Worm (Caenorhabditis elegans) whole organism, L2 larva: ENCODE results near the gene Y32F6B.9.

Experiments used
- ama-1 ChIP-seq: fragments of 150-350 bp; optimal IDR thresholded peaks from 2 replicates; lab custom pipeline; 2018; ENCODE audit warnings: inconsistent platforms
- egl-27 ChIP-seq: sonication (generic microtip); optimal IDR thresholded peaks from 3 replicates; lab custom pipeline; 2017; ENCODE audit warnings: missing biosample characterization, missing genetic modification reagents, missing genetic modification characterization
- elt-3 ChIP-seq: sonication (generic microtip); optimal IDR thresholded peaks from 2 replicates; lab custom pipeline; 2017; ENCODE audit warnings: missing biosample characterization, missing genetic modification characterization
- fos-1 ChIP-seq: fragments of 150-350 bp; optimal IDR thresholded peaks from 2 replicates; lab custom pipeline; 2014; ENCODE audit warnings: missing biosample characterization, missing genetic modification characterization
- mab-5 ChIP-seq: fragments of 150-350 bp; optimal IDR thresholded peaks from 2 replicates; lab custom pipeline; 2014; ENCODE audit warnings: missing biosample characterization, missing genetic modification characterization
- nhr-10 ChIP-seq: sonication (generic microtip); optimal IDR thresholded peaks from 2 replicates; lab custom pipeline; 2017; ENCODE audit warnings: missing biosample characterization, missing genetic modification characterization
- snpc-4 ChIP-seq: fragments of 150-350 bp; optimal IDR thresholded peaks from 2 replicates; lab custom pipeline; 2014; ENCODE audit warnings: missing biosample characterization, missing genetic modification characterization
- unc-62 ChIP-seq: fragments of 150-350 bp; optimal IDR thresholded peaks from 2 replicates; lab custom pipeline; 2014; ENCODE audit warnings: missing biosample characterization, missing genetic modification reagents, missing genetic modification characterization
- ztf-4 ChIP-seq: fragments of 150-350 bp; optimal IDR thresholded peaks from 2 replicates; lab custom pipeline; 2014; ENCODE audit warnings: missing biosample characterization, missing genetic modification characterization

DNA sequence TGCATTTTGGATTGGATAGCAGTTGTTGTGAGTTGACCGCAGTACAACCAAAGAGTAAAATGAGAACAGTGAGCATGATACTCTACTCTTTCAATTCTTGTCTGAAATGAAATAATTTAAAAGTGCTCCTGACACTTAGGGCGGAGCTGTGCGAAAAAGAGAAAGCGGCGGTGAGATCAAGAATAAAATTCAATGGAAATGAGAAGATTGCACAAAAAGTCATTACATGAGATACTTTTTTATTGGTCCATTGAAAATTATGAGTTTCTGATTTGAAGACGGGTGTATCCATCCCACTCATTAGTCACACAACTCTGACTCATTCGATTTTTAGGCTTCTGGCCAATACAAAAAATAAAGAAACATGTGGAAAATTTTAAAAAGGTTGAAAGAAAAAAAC is 21.3 kb upstream of the Y32F6B.9 start, which contains the start of gene F22E12.1:
- no peak for TF ChIP-seq unc-62 (GFP tag; lab: Kevin White, UChicago)
- no peak for TF ChIP-seq egl-27 (tag; lab: Kevin White, UChicago)
- TF ChIP-seq fos-1 (tag; lab: Kevin White, UChicago) = no peak
- no peak for TF ChIP-seq nhr-10 (tag; lab: Kevin White, UChicago)
- no peak for TF ChIP-seq ztf-4 (tag; lab: Kevin White, UChicago)
- no peak for TF ChIP-seq snpc-4
- no peak for TF ChIP-seq elt-3
- no peak for TF ChIP-seq mab-5 (tag; lab: Kevin White, UChicago)
- TF ChIP-seq ama-1 (lab: Kevin White, UChicago) = no peak
